Worm (Caenorhabditis elegans): ENCODE measurements around the gene cest-9.1.

The cest-9.1 gene

DNA sequence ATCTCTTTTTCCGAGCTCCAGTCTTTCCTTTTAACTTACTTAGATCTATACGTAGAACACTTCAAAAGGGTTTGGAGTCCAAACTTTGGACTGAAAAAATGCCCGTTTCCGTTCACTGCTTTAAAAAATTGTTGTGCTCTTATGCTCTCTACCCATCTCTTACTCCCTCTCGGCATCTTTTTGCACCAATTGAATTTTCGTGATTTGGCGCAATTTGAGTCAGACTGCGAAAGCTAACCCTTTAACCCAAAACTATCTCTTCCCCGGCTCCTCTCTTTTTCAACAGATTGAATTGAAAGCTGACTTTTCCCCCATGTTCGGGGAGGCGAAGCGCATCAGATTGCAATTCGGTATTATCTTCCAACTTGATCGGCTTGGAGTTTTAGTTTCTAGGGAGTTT, 26.2 kb downstream of the cest-9.1 start:
- TF ChIP-seq F13H6.1 (tag; optimal IDR thresholded peaks at IDR 0.05), result no peak
- TF ChIP-seq dmd-4 (tag; optimal IDR thresholded peaks at IDR 0.05), result no peak
- TF ChIP-seq ztf-11 (tag; optimal IDR thresholded peaks at IDR 0.05), result no peak

DNA sequence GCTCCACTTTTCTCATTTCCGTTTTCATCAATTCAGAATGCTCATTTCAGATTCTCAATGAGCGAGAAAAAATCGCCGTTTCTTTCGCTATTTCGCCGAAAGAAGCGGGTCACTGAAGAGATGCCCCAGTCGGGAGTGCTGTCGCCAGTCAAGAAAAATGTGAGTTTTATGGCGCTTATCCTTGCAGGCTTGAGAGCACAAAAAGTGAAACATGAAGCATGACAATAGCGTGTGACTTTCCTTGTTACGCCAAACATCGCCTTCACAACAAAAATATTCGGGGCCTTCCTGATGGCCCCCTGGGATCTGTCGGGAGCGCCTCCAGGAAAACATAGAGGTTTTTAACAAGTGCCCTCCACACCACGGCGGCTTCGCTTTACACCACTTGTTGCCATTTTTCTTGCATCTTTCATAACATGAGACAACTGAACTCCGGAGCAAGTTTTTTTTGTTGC, 30.6 kb downstream of the cest-9.1 start, which contains the start of gene E01G6.2:
Gene E01G6.2, plus strand, starts transcription at position 51 of the 455 bp plus-strand sequence.
- TF ChIP-seq nhr-11 (tag; optimal IDR thresholded peaks at IDR 0.05) (no peak), ceh-82 (tag; optimal IDR thresholded peaks at IDR 0.05) (no peak), C34F6.9 (tag; optimal IDR thresholded peaks at IDR 0.05) (no peak), alr-1 (tag; optimal IDR thresholded peaks at IDR 0.05) (no peak), elt-1 (tag; optimal IDR thresholded peaks at IDR 0.05) (no peak), aly-2 (tag; optimal IDR thresholded peaks at IDR 0.05) (no peak), gmeb-1 (tag; optimal IDR thresholded peaks at IDR 0.05) (no peak), zag-1 (tag; optimal IDR thresholded peaks at IDR 0.05) (no peak), fos-1 (tag; optimal IDR thresholded peaks at IDR 0.05) (no peak)

DNA sequence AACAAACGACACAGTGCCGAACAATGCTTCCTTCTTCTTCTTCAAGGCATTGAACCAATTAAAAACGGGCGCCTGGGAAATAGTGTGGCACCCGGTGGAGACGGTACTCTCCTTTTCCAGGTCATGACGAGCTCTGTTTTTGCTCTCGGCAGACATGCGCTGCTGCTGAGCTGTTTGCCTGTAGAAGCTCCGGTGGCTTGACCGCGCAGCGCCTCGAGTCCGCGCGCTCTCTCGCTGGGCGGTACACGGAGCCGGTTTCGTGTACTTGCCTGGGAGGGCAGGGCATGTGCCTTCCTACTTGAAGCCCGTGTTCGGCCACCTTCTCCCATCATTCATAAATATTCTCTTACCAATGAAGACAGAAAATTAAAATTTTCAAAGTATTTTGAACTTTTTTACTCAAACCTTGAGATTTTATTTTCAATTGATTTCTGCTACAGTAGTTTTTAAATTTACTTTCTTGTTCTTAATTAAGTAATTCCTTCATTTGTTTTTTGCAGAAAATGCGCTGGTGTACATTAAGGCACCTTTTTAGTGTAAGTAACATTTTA, 34.5 kb downstream of the cest-9.1 start, which contains the start of gene E01G6.1:
Gene E01G6.1, plus strand, starts transcription at position 501 of the 551 bp plus-strand sequence.
- TF ChIP-seq nhr-10 (tag; optimal IDR thresholded peaks at IDR 0.05) (no peak), nhr-77 (tag; optimal IDR thresholded peaks at IDR 0.05) (no peak), ama-1 (optimal IDR thresholded peaks at IDR 0.05) (no peak), sem-4 (tag; optimal IDR thresholded peaks at IDR 0.05) (no peak)

DNA sequence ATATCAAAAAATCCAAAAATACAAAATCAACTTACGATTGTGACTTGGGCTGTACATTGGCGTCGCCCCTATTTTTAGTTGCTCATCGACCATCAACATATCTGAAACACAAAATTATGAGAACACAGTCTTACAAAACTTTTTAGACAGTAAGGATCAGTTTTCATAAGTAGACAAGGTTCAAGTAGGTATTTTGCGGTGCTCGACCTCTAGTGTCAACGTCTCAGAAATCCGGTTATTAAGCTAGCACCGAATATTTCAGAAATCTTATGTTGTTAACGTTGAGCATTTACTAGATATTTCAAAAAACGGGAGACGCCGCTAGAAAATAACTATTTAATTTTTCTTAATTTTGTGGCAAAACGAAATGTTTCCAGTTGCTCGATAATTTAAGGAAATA, 44.9 kb downstream of the cest-9.1 start, which contains the start of gene otpl-8:
Gene otpl-8, minus strand, starts transcription at position 101 of the 400 bp plus-strand sequence.
- TF ChIP-seq lin-13 (GFP tag; optimal IDR thresholded peaks at IDR 0.05) (no peak), nhr-77 (tag; optimal IDR thresholded peaks at IDR 0.05) (no peak), nhr-12 (tag; optimal IDR thresholded peaks at IDR 0.05) (no peak), elt-3 (tag; optimal IDR thresholded peaks at IDR 0.05) (no peak), peb-1 (tag; optimal IDR thresholded peaks at IDR 0.05) (no peak), nhr-25 (tag; optimal IDR thresholded peaks at IDR 0.05) (no peak), lsy-2 (tag; optimal IDR thresholded peaks at IDR 0.05) (no peak)

DNA sequence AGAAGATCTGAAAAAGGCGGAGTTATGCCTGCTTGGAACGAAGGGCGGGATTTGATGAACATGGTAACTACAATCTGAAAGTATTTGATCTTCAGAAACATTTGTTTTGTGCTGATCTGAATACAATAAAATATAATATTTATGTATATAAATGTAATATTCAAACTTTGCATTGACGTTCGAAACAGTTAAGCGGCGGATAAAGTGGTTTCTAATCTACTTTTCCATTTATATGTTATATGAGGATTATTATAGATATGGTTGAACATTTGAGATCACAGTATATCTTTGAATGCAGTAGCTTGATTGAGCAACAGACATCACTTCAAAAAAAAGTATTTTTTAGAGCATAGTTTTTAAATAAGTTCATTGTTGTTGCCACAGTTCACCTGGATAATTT, 47.9 kb downstream of the cest-9.1 start, which contains the start of gene H19J13.2:
Gene H19J13.2, minus strand, starts transcription at position 101 of the 400 bp plus-strand sequence.
- no peak for TF ChIP-seq unc-55 (GFP tag; optimal IDR thresholded peaks at IDR 0.05)
- TF ChIP-seq nhr-12 (tag; optimal IDR thresholded peaks at IDR 0.05), result no peak
- no peak for TF ChIP-seq ztf-4 (tag; optimal IDR thresholded peaks at IDR 0.05)
- TF ChIP-seq C34F6.9 (tag; optimal IDR thresholded peaks at IDR 0.05), result no peak

DNA sequence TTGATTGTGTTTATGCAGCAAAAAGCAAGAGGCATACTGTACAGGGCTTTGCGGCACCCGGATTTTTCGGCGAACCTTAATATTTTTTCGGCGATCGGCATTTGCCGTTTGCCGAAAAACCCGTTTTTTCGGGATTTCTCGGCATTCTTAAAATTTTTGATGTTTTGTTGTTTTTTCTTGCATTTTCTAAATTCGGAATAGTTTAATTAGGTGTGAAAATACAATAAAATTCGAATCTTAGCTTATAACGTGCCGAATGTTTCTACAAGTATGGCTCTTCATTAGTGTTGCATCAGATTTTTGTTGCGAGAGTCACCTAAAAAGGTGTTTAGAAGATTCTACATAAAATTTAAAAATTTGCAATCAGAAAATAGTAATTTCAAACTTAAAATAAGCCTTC, 49.6 kb downstream of the cest-9.1 start, which contains the start of gene C04B4.6:
Gene C04B4.6, minus strand, starts transcription at position 101 of the 400 bp plus-strand sequence.
- no peak for TF ChIP-seq C34F6.9 (tag; optimal IDR thresholded peaks at IDR 0.05)
- no peak for TF ChIP-seq ceh-16 (tag; optimal IDR thresholded peaks at IDR 0.05)
- TF ChIP-seq ZK546.5 (tag; optimal IDR thresholded peaks at IDR 0.05), result no peak
- no peak for TF ChIP-seq peb-1 (tag; optimal IDR thresholded peaks at IDR 0.05)
- TF ChIP-seq elt-1 (tag; optimal IDR thresholded peaks at IDR 0.05), result no peak
- TF ChIP-seq nhr-237 (tag; optimal IDR thresholded peaks at IDR 0.05), result no peak
- TF ChIP-seq R02D3.7 (tag; optimal IDR thresholded peaks at IDR 0.05), result no peak
- TF ChIP-seq ztf-11 (tag; optimal IDR thresholded peaks at IDR 0.05), result no peak
- TF ChIP-seq Y55F3AM.14 (GFP tag; optimal IDR thresholded peaks at IDR 0.05), result no peak

Measured in whole organism, L2 larva.